Worm (Caenorhabditis elegans) whole organism, young adult: ENCODE measurements around the gene dnj-24.
A peak's percentile ranks its signal among the peaks of the same experiment; 100 is the strongest.

ENCODE experiments used
- B0336.3 ChIP-seq: fragments of 200-800 bp; sonication (Bioruptor generic); IDR thresholded peaks from 2 replicates; pipeline ENCODE4 v1.3.6; 2022; ENCODE audit warnings: missing genetic modification characterization, missing compliant biosample characterization
- C17E4.6 ChIP-seq: fragments of 200-800 bp; sonication (Bioruptor generic); IDR thresholded peaks from 2 replicates; pipeline ENCODE4 v1.3.6; 2022; ENCODE audit warnings: missing genetic modification reagents, missing genetic modification characterization, missing compliant biosample characterization
- F10E7.11 ChIP-seq: sonication (generic microtip); optimal IDR thresholded peaks from 2 replicates; lab custom pipeline; 2017; ENCODE audit warnings: mild to moderate bottlenecking, missing genetic modification characterization, moderate library complexity, missing compliant biosample characterization
- F22D6.2 ChIP-seq: sonication (generic microtip); optimal IDR thresholded peaks from 2 replicates; lab custom pipeline; 2016; ENCODE audit warnings: mild to moderate bottlenecking, missing genetic modification characterization, missing compliant biosample characterization
- F23B12.7 ChIP-seq: sonication (generic microtip); optimal IDR thresholded peaks from 2 replicates; lab custom pipeline; 2017; ENCODE audit warnings: missing genetic modification characterization, mild to moderate bottlenecking, missing compliant biosample characterization, antibody characterized with exemption, moderate library complexity; ENCODE audit not compliant: insufficient read depth
- F55B11.4 ChIP-seq: sonication (generic microtip); optimal IDR thresholded peaks from 2 replicates; lab custom pipeline; 2016; ENCODE audit warnings: missing compliant biosample characterization, missing genetic modification characterization, borderline replicate concordance; ENCODE audit not compliant: insufficient read depth
- F57C9.4 ChIP-seq: sonication (generic microtip); optimal IDR thresholded peaks from 2 replicates; lab custom pipeline; 2017; ENCODE audit warnings: mild to moderate bottlenecking, missing genetic modification characterization, missing compliant biosample characterization
- K11D2.4 ChIP-seq: fragments of 200-800 bp; sonication (Bioruptor generic); IDR thresholded peaks from 2 replicates; pipeline ENCODE4 v1.3.6; 2022; ENCODE audit warnings: missing genetic modification reagents, missing genetic modification characterization, missing compliant biosample characterization
- T07F8.4 ChIP-seq: sonication (generic microtip); optimal IDR thresholded peaks from 2 replicates; lab custom pipeline; 2016; ENCODE audit warnings: mild to moderate bottlenecking, missing genetic modification characterization, moderate library complexity, missing compliant biosample characterization
- Y53G8AR.9 ChIP-seq: fragments of 200-800 bp; sonication (Bioruptor generic); conservative IDR thresholded peaks from 2 replicates; pipeline ENCODE4 v1.3.6; 2022; ENCODE audit warnings: missing genetic modification reagents, missing genetic modification characterization, missing compliant biosample characterization
- Y67H2A.10 ChIP-seq: fragments of 200-800 bp; sonication (Bioruptor generic); conservative IDR thresholded peaks from 2 replicates; pipeline ENCODE4 v1.3.6; 2022; ENCODE audit warnings: missing genetic modification reagents, missing genetic modification characterization, missing compliant biosample characterization
- aptf-2 ChIP-seq: fragments of 200-800 bp; sonication (Bioruptor generic); conservative IDR thresholded peaks from 2 replicates; pipeline ENCODE4 v1.3.6; 2022; ENCODE audit warnings: missing genetic modification reagents, missing genetic modification characterization, missing compliant biosample characterization
- aptf-3 ChIP-seq: fragments of 200-800 bp; sonication (Bioruptor generic); IDR thresholded peaks from 2 replicates; pipeline ENCODE4 v1.3.6; 2022; ENCODE audit warnings: missing genetic modification characterization, missing compliant biosample characterization
- attf-5 ChIP-seq: fragments of 200-800 bp; sonication (Bioruptor generic); optimal IDR thresholded peaks from 2 replicates; lab custom pipeline; 2018; ENCODE audit warnings: mild to moderate bottlenecking, missing genetic modification characterization, missing compliant biosample characterization
- bed-1 ChIP-seq: fragments of 200-800 bp; sonication (Bioruptor generic); IDR thresholded peaks from 2 replicates; pipeline ENCODE4 v1.3.6; 2022; ENCODE audit warnings: missing genetic modification reagents, missing genetic modification characterization, missing compliant biosample characterization
- cebp-1 ChIP-seq, 2 experiments: fragments of 200-800 bp in 1 of 2; sonication (Bioruptor generic) in 1 of 2; sonication (generic microtip) in 1 of 2; IDR thresholded peaks in 1 of 2; optimal IDR thresholded peaks in 1 of 2; 2 replicates each; pipeline versions ENCODE4 v1.3.6 to Lab custom; 2017 to 2022; ENCODE audit warnings: missing compliant biosample characterization in 2 of 2, missing genetic modification characterization in 2 of 2, mild to moderate bottlenecking in 1 of 2, missing genetic modification reagents in 1 of 2, moderate library complexity in 1 of 2
- ceh-27 ChIP-seq: fragments of 200-800 bp; sonication (Bioruptor generic); optimal IDR thresholded peaks from 2 replicates; lab custom pipeline; 2018; ENCODE audit warnings: mild to moderate bottlenecking, missing genetic modification characterization, moderate library complexity, missing compliant biosample characterization
- ceh-79 ChIP-seq: sonication (generic microtip); optimal IDR thresholded peaks from 2 replicates; lab custom pipeline; 2017; ENCODE audit warnings: mild to moderate bottlenecking, missing genetic modification characterization, missing compliant biosample characterization
- chd-7 ChIP-seq: sonication (generic microtip); optimal IDR thresholded peaks from 2 replicates; lab custom pipeline; 2016; ENCODE audit warnings: mild to moderate bottlenecking, missing genetic modification characterization, moderate library complexity, missing compliant biosample characterization
- dpff-1 ChIP-seq: sonication (generic microtip); optimal IDR thresholded peaks from 2 replicates; lab custom pipeline; 2017; ENCODE audit warnings: mild to moderate bottlenecking, missing genetic modification characterization, missing compliant biosample characterization
- dpl-1 ChIP-seq: fragments of 150-350 bp; optimal IDR thresholded peaks from 2 replicates; lab custom pipeline; 2014; ENCODE audit warnings: missing biosample characterization, missing genetic modification reagents, missing genetic modification characterization
- efl-1 ChIP-seq: fragments of 150-350 bp; optimal IDR thresholded peaks from 2 replicates; lab custom pipeline; 2014; ENCODE audit warnings: missing biosample characterization, missing genetic modification reagents, missing genetic modification characterization
- egl-44 ChIP-seq: fragments of 200-800 bp; sonication (Bioruptor generic); IDR thresholded peaks from 2 replicates; pipeline ENCODE4 v1.3.6; 2022; ENCODE audit warnings: missing genetic modification reagents, missing genetic modification characterization, missing compliant biosample characterization
- ets-4 ChIP-seq: fragments of 200-800 bp; sonication (Bioruptor generic); optimal IDR thresholded peaks from 2 replicates; lab custom pipeline; 2018; ENCODE audit warnings: mild to moderate bottlenecking, missing genetic modification characterization, missing compliant biosample characterization
- him-1 ChIP-seq: sonication (generic microtip); optimal IDR thresholded peaks from 2 replicates; lab custom pipeline; 2016; ENCODE audit warnings: missing genotype, missing genetic modification reagents, missing genetic modification characterization, missing compliant biosample characterization
- lin-40 ChIP-seq: sonication (generic microtip); optimal IDR thresholded peaks from 2 replicates; lab custom pipeline; 2016; ENCODE audit warnings: missing genetic modification characterization, mild to moderate bottlenecking, missing compliant biosample characterization, missing genotype, missing genetic modification reagents
- madf-10 ChIP-seq: sonication (generic microtip); optimal IDR thresholded peaks from 2 replicates; lab custom pipeline; 2016; ENCODE audit warnings: mild to moderate bottlenecking, missing genetic modification characterization, missing compliant biosample characterization
- mcd-1 ChIP-seq: fragments of 200-800 bp; sonication (Bioruptor generic); IDR thresholded peaks from 2 replicates; pipeline ENCODE4 v1.3.6; 2022; ENCODE audit warnings: missing genetic modification reagents, missing genetic modification characterization, missing compliant biosample characterization
- mes-4 ChIP-seq: sonication (generic microtip); optimal IDR thresholded peaks from 2 replicates; lab custom pipeline; 2016; ENCODE audit warnings: missing genotype, missing genetic modification characterization, missing compliant biosample characterization
- nfyb-1 ChIP-seq: fragments of 200-800 bp; sonication (Bioruptor generic); IDR thresholded peaks from 2 replicates; pipeline ENCODE4 v1.3.6; 2022; ENCODE audit warnings: missing genetic modification reagents, missing genetic modification characterization, missing compliant biosample characterization
- nhr-179 ChIP-seq: sonication (generic microtip); optimal IDR thresholded peaks from 2 replicates; lab custom pipeline; 2016; ENCODE audit warnings: mild to moderate bottlenecking, missing genetic modification characterization, missing compliant biosample characterization
- nhr-80 ChIP-seq: sonication (generic microtip); optimal IDR thresholded peaks from 2 replicates; lab custom pipeline; 2016; ENCODE audit warnings: missing genetic modification characterization, missing compliant biosample characterization
- nhr-90 ChIP-seq: sonication (generic microtip); optimal IDR thresholded peaks from 2 replicates; lab custom pipeline; 2016; ENCODE audit warnings: missing genotype, mild to moderate bottlenecking, missing genetic modification characterization, missing compliant biosample characterization
- pha-4 ChIP-seq: fragments of 150-350 bp; sonication (generic microtip); optimal IDR thresholded peaks from 2 replicates; lab custom pipeline; 2014; ENCODE audit warnings: missing biosample characterization, missing genetic modification reagents, missing genetic modification characterization
- repo-1 ChIP-seq: sonication (generic microtip); optimal IDR thresholded peaks from 2 replicates; lab custom pipeline; 2017; ENCODE audit warnings: mild to moderate bottlenecking, missing genetic modification characterization, missing compliant biosample characterization
- tbx-9 ChIP-seq: sonication (generic microtip); optimal IDR thresholded peaks from 2 replicates; lab custom pipeline; 2016; ENCODE audit warnings: borderline replicate concordance, missing genetic modification characterization, inconsistent platforms, missing compliant biosample characterization
- zim-3 ChIP-seq: sonication (generic microtip); optimal IDR thresholded peaks from 2 replicates; lab custom pipeline; 2017; ENCODE audit warnings: mild to moderate bottlenecking, missing genetic modification characterization, moderate library complexity, missing compliant biosample characterization
- ztf-6 ChIP-seq: fragments of 200-800 bp; sonication (Bioruptor generic); IDR thresholded peaks from 2 replicates; pipeline ENCODE4 v1.3.6; 2022; ENCODE audit warnings: missing genetic modification reagents, missing genetic modification characterization, missing compliant biosample characterization

Gene dnj-24

DNA sequence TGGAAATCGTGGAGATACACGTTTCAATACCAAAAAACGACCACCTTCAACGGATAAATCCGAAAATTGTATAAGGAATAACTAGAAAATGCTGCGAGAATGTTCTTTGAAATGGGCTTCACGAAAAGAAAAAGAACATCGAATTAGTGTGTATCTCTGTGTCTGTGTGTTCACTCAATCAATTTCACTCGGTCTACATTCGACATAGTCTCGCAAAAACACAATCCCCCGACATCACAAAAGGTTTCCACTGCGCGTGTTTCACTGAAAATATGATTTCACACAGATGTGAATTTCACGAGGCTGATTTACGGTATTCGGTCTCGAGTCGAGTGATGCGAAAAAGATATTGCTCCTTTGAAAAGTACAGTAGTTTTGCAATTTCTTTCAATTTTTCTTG, 50.2 kb downstream of the dnj-24 start:
- TF ChIP-seq dpl-1 (GFP tag; lab: Kevin White, UChicago) (no peak), F23B12.7 (tag; lab: Kevin White, UChicago) (no peak), F10E7.11 (no peak), F55B11.4 (tag; lab: Kevin White, UChicago) (no peak), Y53G8AR.9 (GFP tag; lab: Robert Waterston, UW) (no peak), ets-4 (GFP tag; lab: Kevin White, UChicago) (no peak), aptf-3 (GFP tag; lab: Robert Waterston, UW) (no peak), F57C9.4 (no peak), ceh-79 (no peak), egl-44 (GFP tag; lab: Robert Waterston, UW) (no peak), him-1 (tag; lab: Kevin White, UChicago) (no peak)

ce11 chrIII:5372884-5373283, 51.0 kb downstream of the dnj-24 start:
- peak; percentile 19 for TF ChIP-seq nhr-80 (tag; lab: Kevin White, UChicago)
- TF ChIP-seq attf-5 (GFP tag; lab: Kevin White, UChicago) = peak; percentile 18
- 0 out of 2 replicates have a peak, but pooled peaks have one; percentile 24 for TF ChIP-seq B0336.3 (GFP tag; lab: Robert Waterston, UW)
- peak; percentile 9 for TF ChIP-seq ceh-27
- TF ChIP-seq T07F8.4 (tag; lab: Kevin White, UChicago) = no peak
- 0 out of 2 replicates have a peak, but pooled peaks have one; percentile 17 for TF ChIP-seq mcd-1
- no peak for TF ChIP-seq cebp-1 (GFP tag; IDR thresholded peaks at IDR 0.05; lab: Robert Waterston, UW)
- TF ChIP-seq cebp-1 (tag; optimal IDR thresholded peaks at IDR 0.05; lab: Kevin White, UChicago) = peak; percentile 7
- no peak for TF ChIP-seq F23B12.7 (tag; lab: Kevin White, UChicago)
- 0 out of 2 replicates have a peak, but pooled peaks have one; percentile 11 for TF ChIP-seq K11D2.4 (GFP tag; lab: Robert Waterston, UW)

DNA sequence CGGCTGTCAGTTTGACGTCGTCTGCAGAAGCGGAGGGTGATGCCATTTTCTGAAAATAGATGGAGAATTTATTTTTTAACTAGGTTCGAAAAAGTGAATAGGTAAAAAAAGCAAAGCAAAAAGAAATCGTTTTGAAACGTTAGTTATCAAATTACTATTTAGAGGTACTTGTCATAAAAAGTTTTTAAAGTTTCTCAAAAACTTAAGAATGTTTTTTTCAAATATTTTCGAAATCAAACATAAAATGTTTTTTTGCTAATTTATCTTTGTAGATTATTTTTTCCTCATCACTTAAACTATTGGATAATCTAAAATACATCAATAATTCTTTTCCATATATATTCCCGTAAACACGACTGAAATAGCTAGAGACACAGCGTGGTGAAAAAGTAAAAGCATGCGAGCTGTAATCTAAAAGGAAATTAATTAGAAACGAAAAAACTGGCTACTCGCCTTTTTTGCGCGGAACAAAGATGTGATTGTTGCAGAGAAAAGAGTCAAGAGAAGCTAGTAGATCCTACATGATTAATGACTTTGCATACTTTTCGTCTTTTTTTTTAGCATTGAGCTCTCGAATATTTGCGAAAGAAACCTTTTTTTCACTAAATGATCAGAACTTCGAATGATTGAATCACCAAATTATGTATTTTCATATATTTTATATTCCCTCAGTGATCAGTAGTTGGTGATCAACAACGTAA, 52.5 kb downstream of the dnj-24 start, which contains the start of gene szy-2:
szy-2 (minus strand) TSS at position 51 of the 701 bp plus-strand sequence.
- no peak for TF ChIP-seq tbx-9 (tag; lab: Kevin White, UChicago)
- no peak for TF ChIP-seq lin-40 (tag; lab: Kevin White, UChicago)
- no peak for TF ChIP-seq F57C9.4
- TF ChIP-seq cebp-1 (GFP tag; IDR thresholded peaks at IDR 0.05; lab: Robert Waterston, UW) = no peak
- TF ChIP-seq cebp-1 (tag; optimal IDR thresholded peaks at IDR 0.05; lab: Kevin White, UChicago) = no peak
- TF ChIP-seq bed-1 (GFP tag; lab: Robert Waterston, UW) = no peak
- no peak for TF ChIP-seq nhr-90
- TF ChIP-seq mes-4 (tag; lab: Kevin White, UChicago) = no peak
- TF ChIP-seq ceh-27 = no peak
- TF ChIP-seq ztf-6 (GFP tag; lab: Robert Waterston, UW) = no peak
- no peak for TF ChIP-seq nhr-179 (tag; lab: Kevin White, UChicago)
- TF ChIP-seq dpff-1 (tag; lab: Kevin White, UChicago) = no peak
- TF ChIP-seq, all 124 proteins: peak for 0

- TF ChIP-seq madf-10 (no peak), him-1 (tag; lab: Kevin White, UChicago) (peak; percentile 20), repo-1 (tag; lab: Kevin White, UChicago) (peak; percentile 68), lin-40 (tag; lab: Kevin White, UChicago) (peak; percentile 34), aptf-2 (no peak), chd-7 (tag; lab: Kevin White, UChicago) (no peak), Y67H2A.10 (GFP tag; lab: Robert Waterston, UW) (no peak), cebp-1 (GFP tag; IDR thresholded peaks at IDR 0.05; lab: Robert Waterston, UW) (no peak), cebp-1 (tag; optimal IDR thresholded peaks at IDR 0.05; lab: Kevin White, UChicago) (peak; percentile 12), pha-4 (peak; percentile 32), ets-4 (GFP tag; lab: Kevin White, UChicago) (no peak), attf-5 (GFP tag; lab: Kevin White, UChicago) (peak; percentile 18), nfyb-1 (GFP tag; lab: Robert Waterston, UW) (peak; percentile 58; the same call in 1 of the 2 replicates), F22D6.2 (tag; lab: Kevin White, UChicago) (no peak), Y53G8AR.9 (GFP tag; lab: Robert Waterston, UW) (peak; percentile 62), C17E4.6 (no peak), nhr-80 (tag; lab: Kevin White, UChicago) (peak; percentile 51), zim-3 (tag; lab: Kevin White, UChicago) (no peak), efl-1 (GFP tag; lab: Kevin White, UChicago) (no peak)
- TF ChIP-seq, all 124 proteins: peak for 9
Observed at ce11 chrIII:5367995-5368899, 55.6 kb downstream of the dnj-24 start, which contains the start of gene dhs-9. TSS of gene dhs-9 (minus strand) at chrIII:5368045.
